Worm (Caenorhabditis elegans) whole organism, young adult: ENCODE measurements around the gene puf-11.

Source experiments
- B0035.1 ChIP-seq: sonication (generic microtip); optimal IDR thresholded peaks from 2 replicates; lab custom pipeline; 2016; ENCODE audit warnings: missing genetic modification characterization, mild to moderate bottlenecking, missing compliant biosample characterization, missing genotype, missing genetic modification reagents
- B0336.3 ChIP-seq: fragments of 200-800 bp; sonication (Bioruptor generic); IDR thresholded peaks from 2 replicates; pipeline ENCODE4 v1.3.6; 2022; ENCODE audit warnings: missing genetic modification characterization, missing compliant biosample characterization
- C17E4.6 ChIP-seq: fragments of 200-800 bp; sonication (Bioruptor generic); IDR thresholded peaks from 2 replicates; pipeline ENCODE4 v1.3.6; 2022; ENCODE audit warnings: missing genetic modification reagents, missing genetic modification characterization, missing compliant biosample characterization
- F22D6.2 ChIP-seq: sonication (generic microtip); optimal IDR thresholded peaks from 2 replicates; lab custom pipeline; 2016; ENCODE audit warnings: mild to moderate bottlenecking, missing genetic modification characterization, missing compliant biosample characterization
- F23B12.7 ChIP-seq: sonication (generic microtip); optimal IDR thresholded peaks from 2 replicates; lab custom pipeline; 2017; ENCODE audit warnings: missing genetic modification characterization, mild to moderate bottlenecking, missing compliant biosample characterization, antibody characterized with exemption, moderate library complexity; ENCODE audit not compliant: insufficient read depth
- F37B4.10 ChIP-seq: fragments of 200-800 bp; sonication (Bioruptor generic); IDR thresholded peaks from 2 replicates; pipeline ENCODE4 v1.3.6; 2022; ENCODE audit warnings: missing genetic modification characterization, missing compliant biosample characterization
- F52B5.7 ChIP-seq: sonication (generic microtip); optimal IDR thresholded peaks from 2 replicates; lab custom pipeline; 2016; ENCODE audit warnings: mild to moderate bottlenecking, missing genetic modification characterization, missing compliant biosample characterization
- K12H6.12 ChIP-seq: fragments of 200-800 bp; sonication (Bioruptor generic); optimal IDR thresholded peaks from 2 replicates; lab custom pipeline; 2018; ENCODE audit warnings: mild to moderate bottlenecking, missing genetic modification characterization, missing compliant biosample characterization
- Y53F4B.3 ChIP-seq: fragments of 200-800 bp; sonication (Bioruptor generic); IDR thresholded peaks from 2 replicates; pipeline ENCODE4 v1.3.6; 2022; ENCODE audit warnings: missing genetic modification reagents, missing genetic modification characterization, missing compliant biosample characterization
- Y79H2A.3 ChIP-seq: fragments of 200-800 bp; sonication (Bioruptor generic); conservative IDR thresholded peaks from 2 replicates; pipeline ENCODE4 v1.3.6; 2022; ENCODE audit warnings: missing genetic modification reagents, missing genetic modification characterization, missing compliant biosample characterization
- aptf-2 ChIP-seq: fragments of 200-800 bp; sonication (Bioruptor generic); conservative IDR thresholded peaks from 2 replicates; pipeline ENCODE4 v1.3.6; 2022; ENCODE audit warnings: missing genetic modification reagents, missing genetic modification characterization, missing compliant biosample characterization
- athp-1 ChIP-seq: sonication (generic microtip); optimal IDR thresholded peaks from 2 replicates; lab custom pipeline; 2017; ENCODE audit warnings: mild to moderate bottlenecking, missing genetic modification characterization, missing compliant biosample characterization
- bed-1 ChIP-seq: fragments of 200-800 bp; sonication (Bioruptor generic); IDR thresholded peaks from 2 replicates; pipeline ENCODE4 v1.3.6; 2022; ENCODE audit warnings: missing genetic modification reagents, missing genetic modification characterization, missing compliant biosample characterization
- bed-2 ChIP-seq: fragments of 200-800 bp; sonication (Bioruptor generic); IDR thresholded peaks from 2 replicates; pipeline ENCODE4 v1.3.6; 2022; ENCODE audit warnings: missing genetic modification reagents, missing genetic modification characterization, missing compliant biosample characterization
- cebp-1 ChIP-seq, 2 experiments: fragments of 200-800 bp in 1 of 2; sonication (Bioruptor generic) in 1 of 2; sonication (generic microtip) in 1 of 2; IDR thresholded peaks in 1 of 2; optimal IDR thresholded peaks in 1 of 2; 2 replicates each; pipeline versions ENCODE4 v1.3.6 to Lab custom; 2017 to 2022; ENCODE audit warnings: missing compliant biosample characterization in 2 of 2, missing genetic modification characterization in 2 of 2, mild to moderate bottlenecking in 1 of 2, missing genetic modification reagents in 1 of 2, moderate library complexity in 1 of 2
- ceh-100 ChIP-seq: fragments of 200-800 bp; sonication (Bioruptor generic); IDR thresholded peaks from 2 replicates; pipeline ENCODE4 v1.3.6; 2022; ENCODE audit warnings: missing genetic modification reagents, missing genetic modification characterization, missing compliant biosample characterization
- ceh-27 ChIP-seq: fragments of 200-800 bp; sonication (Bioruptor generic); optimal IDR thresholded peaks from 2 replicates; lab custom pipeline; 2018; ENCODE audit warnings: mild to moderate bottlenecking, missing genetic modification characterization, moderate library complexity, missing compliant biosample characterization
- ceh-91 ChIP-seq: fragments of 200-800 bp; sonication (Bioruptor generic); IDR thresholded peaks from 2 replicates; pipeline ENCODE4 v1.3.6; 2022; ENCODE audit warnings: missing genetic modification reagents, missing genetic modification characterization, missing compliant biosample characterization
- chd-7 ChIP-seq: sonication (generic microtip); optimal IDR thresholded peaks from 2 replicates; lab custom pipeline; 2016; ENCODE audit warnings: mild to moderate bottlenecking, missing genetic modification characterization, moderate library complexity, missing compliant biosample characterization
- egl-18 ChIP-seq: fragments of 200-800 bp; sonication (Bioruptor generic); IDR thresholded peaks from 2 replicates; pipeline ENCODE4 v1.3.6; 2022; ENCODE audit warnings: missing genetic modification reagents, missing genetic modification characterization, missing compliant biosample characterization
- hlh-12 ChIP-seq: sonication (generic microtip); optimal IDR thresholded peaks from 2 replicates; lab custom pipeline; 2016; ENCODE audit warnings: missing genetic modification characterization, missing compliant biosample characterization
- hmg-1.2 ChIP-seq: fragments of 200-800 bp; sonication (Bioruptor generic); IDR thresholded peaks from 2 replicates; pipeline ENCODE4 v1.3.6; 2022; ENCODE audit warnings: missing genetic modification reagents, missing genetic modification characterization, missing compliant biosample characterization
- hmg-20 ChIP-seq: fragments of 200-800 bp; sonication (Bioruptor generic); IDR thresholded peaks from 2 replicates; pipeline ENCODE4 v1.3.6; 2022; ENCODE audit warnings: missing genetic modification reagents, missing genetic modification characterization, missing compliant biosample characterization
- hrde-1 ChIP-seq: sonication (generic microtip); optimal IDR thresholded peaks from 2 replicates; lab custom pipeline; 2016; ENCODE audit warnings: missing genetic modification characterization, mild to moderate bottlenecking, missing compliant biosample characterization, moderate library complexity, missing genotype, missing genetic modification reagents, borderline replicate concordance
- lag-1 ChIP-seq: fragments of 200-800 bp; sonication (Bioruptor generic); IDR thresholded peaks from 2 replicates; pipeline ENCODE4 v1.3.6; 2022; ENCODE audit warnings: missing genetic modification reagents, missing genetic modification characterization, missing compliant biosample characterization
- let-526 ChIP-seq: fragments of 200-800 bp; sonication (Bioruptor generic); IDR thresholded peaks from 2 replicates; pipeline ENCODE4 v1.3.6; 2022; ENCODE audit warnings: missing genetic modification reagents, missing genetic modification characterization, missing compliant biosample characterization
- lin-26 ChIP-seq: fragments of 200-800 bp; sonication (Bioruptor generic); IDR thresholded peaks from 2 replicates; pipeline ENCODE4 v1.3.6; 2022; ENCODE audit warnings: missing genetic modification reagents, missing genetic modification characterization, missing compliant biosample characterization
- lin-40 ChIP-seq: sonication (generic microtip); optimal IDR thresholded peaks from 2 replicates; lab custom pipeline; 2016; ENCODE audit warnings: missing genetic modification characterization, mild to moderate bottlenecking, missing compliant biosample characterization, missing genotype, missing genetic modification reagents
- lir-1 ChIP-seq: fragments of 200-800 bp; sonication (Bioruptor generic); conservative IDR thresholded peaks from 2 replicates; pipeline ENCODE4 v1.3.6; 2022; ENCODE audit warnings: missing genetic modification reagents, missing genetic modification characterization, missing compliant biosample characterization
- lsl-1 ChIP-seq: fragments of 200-800 bp; sonication (Bioruptor generic); optimal IDR thresholded peaks from 2 replicates; lab custom pipeline; 2018; ENCODE audit warnings: mild to moderate bottlenecking, missing genetic modification characterization, moderate library complexity, missing compliant biosample characterization
- madf-10 ChIP-seq: sonication (generic microtip); optimal IDR thresholded peaks from 2 replicates; lab custom pipeline; 2016; ENCODE audit warnings: mild to moderate bottlenecking, missing genetic modification characterization, missing compliant biosample characterization
- madf-3 ChIP-seq: fragments of 200-800 bp; sonication (Bioruptor generic); IDR thresholded peaks from 2 replicates; pipeline ENCODE4 v1.3.6; 2022; ENCODE audit warnings: missing genetic modification reagents, missing genetic modification characterization, missing compliant biosample characterization
- madf-8 ChIP-seq: fragments of 200-800 bp; sonication (Bioruptor generic); conservative IDR thresholded peaks from 2 replicates; pipeline ENCODE4 v1.3.6; 2022; ENCODE audit warnings: missing genetic modification reagents, missing genetic modification characterization, missing compliant biosample characterization
- mel-28 ChIP-seq: sonication (generic microtip); optimal IDR thresholded peaks from 2 replicates; lab custom pipeline; 2016; ENCODE audit warnings: borderline replicate concordance, mild to moderate bottlenecking, missing genetic modification characterization, missing compliant biosample characterization
- mes-4 ChIP-seq: sonication (generic microtip); optimal IDR thresholded peaks from 2 replicates; lab custom pipeline; 2016; ENCODE audit warnings: missing genotype, missing genetic modification characterization, missing compliant biosample characterization
- mxl-1 ChIP-seq: sonication (generic microtip); optimal IDR thresholded peaks from 2 replicates; lab custom pipeline; 2016; ENCODE audit warnings: missing genetic modification characterization, missing compliant biosample characterization
- nhr-179 ChIP-seq: sonication (generic microtip); optimal IDR thresholded peaks from 2 replicates; lab custom pipeline; 2016; ENCODE audit warnings: mild to moderate bottlenecking, missing genetic modification characterization, missing compliant biosample characterization
- nhr-27 ChIP-seq: fragments of 200-800 bp; sonication (Bioruptor generic); optimal IDR thresholded peaks from 2 replicates; lab custom pipeline; 2018; ENCODE audit warnings: mild to moderate bottlenecking, missing genetic modification characterization, moderate library complexity, missing compliant biosample characterization
- nhr-90 ChIP-seq: sonication (generic microtip); optimal IDR thresholded peaks from 2 replicates; lab custom pipeline; 2016; ENCODE audit warnings: missing genotype, mild to moderate bottlenecking, missing genetic modification characterization, missing compliant biosample characterization
- repo-1 ChIP-seq: sonication (generic microtip); optimal IDR thresholded peaks from 2 replicates; lab custom pipeline; 2017; ENCODE audit warnings: mild to moderate bottlenecking, missing genetic modification characterization, missing compliant biosample characterization
- sdz-38 ChIP-seq: sonication (generic microtip); optimal IDR thresholded peaks from 2 replicates; lab custom pipeline; 2016; ENCODE audit warnings: missing genotype, missing genetic modification characterization, missing compliant biosample characterization
- sea-2 ChIP-seq: fragments of 200-800 bp; sonication (Bioruptor generic); IDR thresholded peaks from 2 replicates; pipeline ENCODE4 v1.3.6; 2022; ENCODE audit warnings: missing genetic modification characterization, missing compliant biosample characterization
- snpc-3.4 ChIP-seq: sonication (generic microtip); optimal IDR thresholded peaks from 2 replicates; lab custom pipeline; 2017; ENCODE audit warnings: missing genetic modification characterization, mild to moderate bottlenecking, missing compliant biosample characterization, antibody characterized with exemption, moderate library complexity, missing genotype, missing genetic modification reagents
- snpc-4 ChIP-seq, 5 experiments: fragments of 150-350 bp in 1 of 5; sonication (generic microtip) in 4 of 5; optimal IDR thresholded peaks; 2 replicates each; lab custom pipeline; 2014 to 2018; ENCODE audit warnings: missing genetic modification characterization in 5 of 5, missing biosample characterization in 3 of 5, antibody characterized with exemption in 2 of 5, mild to moderate bottlenecking in 2 of 5, missing compliant biosample characterization in 2 of 5, missing genotype in 2 of 5, moderate library complexity in 2 of 5, missing genetic modification reagents in 1 of 5
- sptf-2 ChIP-seq: fragments of 200-800 bp; sonication (Bioruptor generic); optimal IDR thresholded peaks from 2 replicates; lab custom pipeline; 2018; ENCODE audit warnings: mild to moderate bottlenecking, missing genetic modification characterization, missing compliant biosample characterization
- unc-62 ChIP-seq: fragments of 150-350 bp; optimal IDR thresholded peaks from 2 replicates; lab custom pipeline; 2014; ENCODE audit warnings: missing biosample characterization, missing genetic modification reagents, missing genetic modification characterization
- xnd-1 ChIP-seq: sonication (generic microtip); optimal IDR thresholded peaks from 2 replicates; lab custom pipeline; 2016; ENCODE audit warnings: missing genotype, missing genetic modification reagents, missing genetic modification characterization, missing compliant biosample characterization
- ztf-6 ChIP-seq: fragments of 200-800 bp; sonication (Bioruptor generic); IDR thresholded peaks from 2 replicates; pipeline ENCODE4 v1.3.6; 2022; ENCODE audit warnings: missing genetic modification reagents, missing genetic modification characterization, missing compliant biosample characterization

Gene puf-11

DNA sequence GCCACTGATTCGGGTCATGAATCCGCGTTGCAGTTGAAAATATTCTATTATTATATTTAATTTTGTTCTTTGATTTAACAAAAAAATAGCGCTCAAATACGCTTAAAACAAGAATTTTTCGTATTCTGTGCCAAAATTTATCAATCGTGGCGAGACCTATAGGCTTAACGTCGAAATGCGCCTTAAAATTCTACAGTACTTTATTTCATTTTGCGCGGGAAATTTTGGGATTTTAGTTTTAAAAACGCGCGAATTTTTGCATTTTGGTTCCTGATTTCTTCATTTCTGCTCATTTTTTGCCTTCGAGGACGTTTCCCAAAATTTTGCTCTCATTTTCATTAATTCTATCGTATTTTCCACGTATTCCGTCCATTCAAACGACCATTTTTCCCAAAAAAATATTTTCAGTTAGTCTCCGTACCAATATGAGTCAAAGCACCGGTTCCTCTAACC is at the start of gene puf-11:
TSS of gene puf-11 (plus strand) at position 403 of the 453 bp plus-strand sequence.
- TF ChIP-seq mes-4 (no peak), snpc-4 (GFP tag; optimal IDR thresholded peaks at IDR 0.05; lab: Kevin White, UChicago) (peak; percentile 72), snpc-4 (tag; optimal IDR thresholded peaks at IDR 0.05; lab: Kevin White, UChicago) (peak; percentile 44 to 91 (median 88)), unc-62 (GFP tag; lab: Kevin White, UChicago) (no peak), mel-28 (tag; lab: Kevin White, UChicago) (no peak), snpc-3.4 (tag; lab: Kevin White, UChicago) (peak; percentile 74), F23B12.7 (no peak), B0035.1 (tag; lab: Kevin White, UChicago) (no peak), B0336.3 (GFP tag; lab: Robert Waterston, UW) (peak; percentile 93), ztf-6 (no peak), F22D6.2 (no peak), nhr-27 (tag; lab: Kevin White, UChicago) (no peak), repo-1 (tag; lab: Kevin White, UChicago) (no peak), sdz-38 (tag; lab: Kevin White, UChicago) (no peak), hmg-1.2 (peak; percentile 67), sea-2 (no peak), bed-2 (GFP tag; lab: Robert Waterston, UW) (no peak), hlh-12 (tag; lab: Kevin White, UChicago) (no peak), madf-10 (tag; lab: Kevin White, UChicago) (no peak), C17E4.6 (GFP tag; lab: Robert Waterston, UW) (peak; percentile 64), hmg-20 (GFP tag; lab: Robert Waterston, UW) (no peak), F52B5.7 (tag; lab: Kevin White, UChicago) (no peak), egl-18 (GFP tag; lab: Robert Waterston, UW) (no peak), aptf-2 (GFP tag; lab: Robert Waterston, UW) (no peak), ceh-100 (GFP tag; lab: Robert Waterston, UW) (0 out of 2 replicates have a peak, but pooled peaks have one; percentile 17), madf-8 (GFP tag; lab: Robert Waterston, UW) (peak; percentile 95), let-526 (GFP tag; lab: Robert Waterston, UW) (no peak), Y53F4B.3 (GFP tag; lab: Robert Waterston, UW) (no peak), cebp-1 (GFP tag; IDR thresholded peaks at IDR 0.05; lab: Robert Waterston, UW) (no peak), cebp-1 (tag; optimal IDR thresholded peaks at IDR 0.05; lab: Kevin White, UChicago) (no peak), athp-1 (tag; lab: Kevin White, UChicago) (peak; percentile 78), ceh-27 (no peak), sptf-2 (GFP tag; lab: Kevin White, UChicago) (no peak), ceh-91 (GFP tag; lab: Robert Waterston, UW) (peak; percentile 96), F37B4.10 (GFP tag; lab: Robert Waterston, UW) (no peak), lin-26 (GFP tag; lab: Robert Waterston, UW) (0 out of 2 replicates have a peak, but pooled peaks have one; percentile 19), xnd-1 (tag; lab: Kevin White, UChicago) (peak; percentile 99), bed-1 (no peak), nhr-90 (tag; lab: Kevin White, UChicago) (no peak), madf-3 (GFP tag; lab: Robert Waterston, UW) (no peak), lsl-1 (GFP tag; lab: Kevin White, UChicago) (peak; percentile 98), nhr-179 (tag; lab: Kevin White, UChicago) (no peak), lag-1 (GFP tag; lab: Robert Waterston, UW) (no peak), hrde-1 (tag; lab: Kevin White, UChicago) (peak; percentile 86), chd-7 (no peak), Y79H2A.3 (0 out of 2 replicates have a peak, but pooled peaks have one; percentile 27), lin-40 (no peak), lir-1 (no peak), mxl-1 (no peak), K12H6.12 (tag; lab: Kevin White, UChicago) (no peak)
